Worm (Caenorhabditis elegans): ENCODE measurements around the gene twk-46.
"Not testable (repeated sequence)": the region's sequence is repeated elsewhere in the genome, so short reads cannot be mapped to it uniquely, and the experiment has no call there.

Gene twk-46

ce11 chrV:19059873-19060272, at the start of gene twk-46:
TSS of gene twk-46 (plus strand) at chrV:19060173.
- TF ChIP-seq sdz-12 (GFP tag; optimal IDR thresholded peaks at IDR 0.05) (no peak), R02D3.7 (tag; optimal IDR thresholded peaks at IDR 0.05) (no peak), nhr-10 (tag; optimal IDR thresholded peaks at IDR 0.05) (no peak), tag-97 (GFP tag; IDR thresholded peaks at IDR 0.05) (no peak), aly-2 (tag; optimal IDR thresholded peaks at IDR 0.05) (no peak), jun-1 (tag; optimal IDR thresholded peaks at IDR 0.05) (no peak), fkh-10 (GFP tag; optimal IDR thresholded peaks at IDR 0.05) (no peak), daf-12 (tag; optimal IDR thresholded peaks at IDR 0.05) (no peak), zip-11 (GFP tag; IDR thresholded peaks at IDR 0.05) (no peak), F44E2.7 (GFP tag; IDR thresholded peaks at IDR 0.05) (no peak), cey-2 (tag; optimal IDR thresholded peaks at IDR 0.05; ENCODE audit: borderline replicate concordance, insufficient read depth) (no peak), nhr-11 (tag; optimal IDR thresholded peaks at IDR 0.05) (no peak), Y5F2A.4 (GFP tag; optimal IDR thresholded peaks at IDR 0.05) (no peak), fos-1 (tag; optimal IDR thresholded peaks at IDR 0.05) (no peak), pha-4 (GFP tag; IDR thresholded peaks at IDR 0.05) (no peak), pha-4 (tag; optimal IDR thresholded peaks at IDR 0.05) (no peak), ceh-62 (tag; optimal IDR thresholded peaks at IDR 0.05) (no peak), unc-62 (GFP tag; optimal IDR thresholded peaks at IDR 0.05 in 1 of 2) (no peak), unc-62 (tag; optimal IDR thresholded peaks at IDR 0.05) (no peak), nhr-76 (tag; optimal IDR thresholded peaks at IDR 0.05) (no peak), set-16 (GFP tag; IDR thresholded peaks at IDR 0.05) (no peak)

- TF ChIP-seq ceh-28 (tag; optimal IDR thresholded peaks at IDR 0.05), result peak; percentile 97
- no peak for TF ChIP-seq zip-2 (tag; optimal IDR thresholded peaks at IDR 0.05)
- TF ChIP-seq aha-1 (tag), result no peak
- no peak for TF ChIP-seq nhr-76 (tag; optimal IDR thresholded peaks at IDR 0.05)
- no peak for TF ChIP-seq lin-39 (tag; optimal IDR thresholded peaks at IDR 0.05)
- TF ChIP-seq unc-130 (GFP tag; optimal IDR thresholded peaks at IDR 0.05), result no peak
- no peak for TF ChIP-seq skn-1 (tag; optimal IDR thresholded peaks at IDR 0.05)
These were observed 49.6 kb upstream of the twk-46 start for ce11 chrV:19010405-19010804.

ce11 chrV:19013215-19013614, 46.8 kb upstream of the twk-46 start:
- TF ChIP-seq aha-1 (tag), result peak; percentile 28
- TF ChIP-seq daf-8 (GFP tag; IDR thresholded peaks at IDR 0.05), result no peak
- no peak for TF ChIP-seq mdt-29 (GFP tag; IDR thresholded peaks at IDR 0.05)
- TF ChIP-seq tra-1 (GFP tag; IDR thresholded peaks at IDR 0.05), result no peak
- TF ChIP-seq unc-62 (GFP tag; optimal IDR thresholded peaks at IDR 0.05 in 1 of 2), result peak in 1 of 2 experiments; percentile 92
- TF ChIP-seq unc-62 (tag; optimal IDR thresholded peaks at IDR 0.05), result no peak

- not testable (repeated sequence) for TF ChIP-seq F10B5.3 (tag; optimal IDR thresholded peaks at IDR 0.05); fkh-10 (GFP tag; optimal IDR thresholded peaks at IDR 0.05); F49E8.2 (tag; optimal IDR thresholded peaks at IDR 0.05; ENCODE audit: borderline replicate concordance)
These were observed 45.7 kb upstream of the twk-46 start, which contains the start of gene Y39B6A.30 for ce11 chrV:19014273-19014672. TSS of gene Y39B6A.30 (plus strand) at chrV:19014573.

ce11 chrV:19014940-19015339, 45.0 kb upstream of the twk-46 start:
- peak; percentile 65 for TF ChIP-seq ceh-28 (tag; optimal IDR thresholded peaks at IDR 0.05)

- TF ChIP-seq ceh-28 (tag; optimal IDR thresholded peaks at IDR 0.05) (peak; percentile 85), R02D3.7 (tag; optimal IDR thresholded peaks at IDR 0.05) (no peak), aha-1 (tag) (peak; percentile 68), duxl-1 (tag; optimal IDR thresholded peaks at IDR 0.05; ENCODE audit: poor library complexity) (no peak)
These were observed 40.7 kb upstream of the twk-46 start for ce11 chrV:19019239-19019638.

All from whole organism, L4 larva.